Worm (Caenorhabditis elegans) whole organism, midembryonic: ENCODE data around the gene F38H4.3.

Source experiments
- cog-1 ChIP-seq: sonication (generic microtip); optimal IDR thresholded peaks from 2 replicates; lab custom pipeline; 2016; ENCODE audit warnings: missing genetic modification characterization, missing compliant biosample characterization
- flt-1 ChIP-seq: fragments of 200-800 bp; sonication (Bioruptor generic); IDR thresholded peaks from 2 replicates; pipeline ENCODE4 v1.3.6; 2022; ENCODE audit warnings: missing genetic modification characterization, missing compliant biosample characterization
- med-1 ChIP-seq: sonication (generic microtip); optimal IDR thresholded peaks from 2 replicates; lab custom pipeline; 2017; ENCODE audit warnings: missing genetic modification characterization, mild to moderate bottlenecking, missing compliant biosample characterization, antibody characterized with exemption, missing genetic modification reagents; ENCODE audit not compliant: insufficient read depth
- ref-1 ChIP-seq: fragments of 200-800 bp; sonication (Bioruptor generic); conservative IDR thresholded peaks from 2 replicates; pipeline ENCODE4 v1.3.6; 2022; ENCODE audit warnings: missing genetic modification reagents, missing genetic modification characterization, missing compliant biosample characterization
- ztf-23 ChIP-seq: fragments of 200-800 bp; sonication (Bioruptor generic); IDR thresholded peaks from 2 replicates; pipeline ENCODE4 v1.3.6; 2022; ENCODE audit warnings: missing genetic modification reagents, missing genetic modification characterization, missing compliant biosample characterization

ce11 chrIV:11842121-11842520, at the start of gene F38H4.3:
- no peak for TF ChIP-seq cog-1 (tag; lab: Kevin White, UChicago)
- TF ChIP-seq ztf-23 (GFP tag; lab: Robert Waterston, UW), result no peak
- no peak for TF ChIP-seq ref-1 (GFP tag; lab: Robert Waterston, UW)
- no peak for TF ChIP-seq med-1 (GFP tag; lab: Kevin White, UChicago)
- TF ChIP-seq flt-1 (GFP tag; lab: Robert Waterston, UW), result no peak
